Fruit fly (Drosophila melanogaster): ENCODE data around the gene Ccdc39.

dm6 chr3R:4768711-4769239 is 15.7 kb downstream of the Ccdc39 start:
- no peak for TF ChIP-seq ind (GFP tag; optimal IDR thresholded peaks at IDR 0.05)
- TF ChIP-seq CG8944 (GFP tag; optimal IDR thresholded peaks at IDR 0.05) = no peak
- no peak for TF ChIP-seq pan (optimal IDR thresholded peaks at IDR 0.05)
- no peak for TF ChIP-seq pan (GFP tag; optimal IDR thresholded peaks at IDR 0.05 in 1 of 2, IDR thresholded peaks at IDR 0.05 in 1 of 2)
- no peak for TF ChIP-seq jumu (GFP tag; optimal IDR thresholded peaks at IDR 0.05)
- TF ChIP-seq CG6813 (GFP tag; optimal IDR thresholded peaks at IDR 0.05) = no peak
- TF ChIP-seq insv (GFP tag; optimal IDR thresholded peaks at IDR 0.05) = no peak
- TF ChIP-seq fd96Cb (tag; optimal IDR thresholded peaks at IDR 0.05) = no peak
- no peak for TF ChIP-seq Ssrp (tag; optimal IDR thresholded peaks at IDR 0.05)
- no peak for TF ChIP-seq p53 (GFP tag; optimal IDR thresholded peaks at IDR 0.05)
- TF ChIP-seq Hr78 (GFP tag; optimal IDR thresholded peaks at IDR 0.05) = no peak
- TF ChIP-seq BEAF-32 (GFP tag; optimal IDR thresholded peaks at IDR 0.05) = no peak
- no peak for TF ChIP-seq CG14965 (GFP tag; optimal IDR thresholded peaks at IDR 0.05; ENCODE audit: borderline replicate concordance)
- TF ChIP-seq ap (GFP tag; IDR thresholded peaks at IDR 0.05) = 0 out of 2 replicates have a peak, but pooled peaks have one; percentile 10
